Worm (Caenorhabditis elegans) whole organism, L1 larva: ENCODE data around the gene Y54G2A.11.
"Not testable (repeated sequence)": the region's sequence is repeated elsewhere in the genome, so short reads cannot be mapped to it uniquely, and the experiment has no call there.

Source experiments
- C16A3.4 ChIP-seq: fragments of 150-350 bp; optimal IDR thresholded peaks from 2 replicates; lab custom pipeline; 2014; ENCODE audit warnings: missing biosample characterization, missing genetic modification characterization
- F16B12.6 ChIP-seq: fragments of 150-350 bp; optimal IDR thresholded peaks from 2 replicates; lab custom pipeline; 2014; ENCODE audit warnings: missing biosample characterization, missing genetic modification characterization
- Y116A8C.19 ChIP-seq: sonication (generic microtip); optimal IDR thresholded peaks from 2 replicates; lab custom pipeline; 2016; ENCODE audit warnings: missing compliant biosample characterization, missing genetic modification characterization, borderline replicate concordance
- aha-1 ChIP-seq: fragments of 150-350 bp; optimal IDR thresholded peaks from 2 replicates; lab custom pipeline; 2014; ENCODE audit warnings: missing biosample characterization, missing genetic modification characterization
- aly-2 ChIP-seq: fragments of 150-350 bp; optimal IDR thresholded peaks from 2 replicates; lab custom pipeline; 2014; ENCODE audit warnings: missing biosample characterization, missing genetic modification characterization
- efl-1 ChIP-seq, 4 experiments: fragments of 150-350 bp; optimal IDR thresholded peaks in 3 of 4; peaks in 1 of 4; 1 replicate in 1 of 4; 2 replicates in 3 of 4; lab custom pipeline; 2014; ENCODE audit warnings: missing biosample characterization in 2 of 4, missing genetic modification characterization in 2 of 4, missing genetic modification reagents in 2 of 4
- elt-2 ChIP-seq: sonication (generic microtip); optimal IDR thresholded peaks from 2 replicates; lab custom pipeline; 2016; ENCODE audit warnings: missing genetic modification characterization, mild to moderate bottlenecking, inconsistent platforms, missing compliant biosample characterization, missing genetic modification reagents
- fkh-8 ChIP-seq: sonication (generic microtip); optimal IDR thresholded peaks from 2 replicates; lab custom pipeline; 2016; ENCODE audit warnings: mild to moderate bottlenecking, missing genetic modification characterization, missing compliant biosample characterization
- hlh-17 ChIP-seq: fragments of 200-800 bp; sonication (Bioruptor generic); optimal IDR thresholded peaks from 2 replicates; lab custom pipeline; 2018; ENCODE audit warnings: missing genetic modification characterization, mild to moderate bottlenecking, missing compliant biosample characterization, moderate library complexity, borderline replicate concordance
- hlh-4 ChIP-seq: sonication (generic microtip); optimal IDR thresholded peaks from 2 replicates; lab custom pipeline; 2016; ENCODE audit warnings: mild to moderate bottlenecking, missing genetic modification characterization, missing compliant biosample characterization
- hpl-2 ChIP-seq: fragments of 150-350 bp; optimal IDR thresholded peaks from 2 replicates; lab custom pipeline; 2014; ENCODE audit warnings: missing biosample characterization, missing genetic modification reagents, missing genetic modification characterization
- isw-1 ChIP-seq: fragments of 200-800 bp; sonication (Bioruptor generic); IDR thresholded peaks from 2 replicates; pipeline ENCODE4 v1.3.6; 2022; ENCODE audit warnings: missing genetic modification characterization, missing compliant biosample characterization
- jun-1 ChIP-seq: fragments of 150-350 bp; optimal IDR thresholded peaks from 2 replicates; lab custom pipeline; 2014; ENCODE audit warnings: missing biosample characterization, missing genetic modification reagents, missing genetic modification characterization
- lin-35 ChIP-seq, 2 experiments: fragments of 150-350 bp; optimal IDR thresholded peaks; 2 replicates each; lab custom pipeline; 2014; ENCODE audit warnings: missing biosample characterization in 2 of 2, missing genetic modification characterization in 2 of 2, missing genetic modification reagents in 2 of 2
- nhr-11 ChIP-seq: fragments of 150-350 bp; optimal IDR thresholded peaks from 2 replicates; lab custom pipeline; 2014; ENCODE audit warnings: missing biosample characterization, missing genetic modification characterization
- nhr-19 ChIP-seq: fragments of 200-800 bp; sonication (Bioruptor generic); conservative IDR thresholded peaks from 2 replicates; pipeline ENCODE4 v1.3.6; 2022; ENCODE audit warnings: missing genetic modification characterization, missing compliant biosample characterization
- nhr-237 ChIP-seq: fragments of 150-350 bp; optimal IDR thresholded peaks from 2 replicates; lab custom pipeline; 2014; ENCODE audit warnings: missing biosample characterization, missing genetic modification characterization
- nhr-47 ChIP-seq: sonication (generic microtip); optimal IDR thresholded peaks from 2 replicates; lab custom pipeline; 2016; ENCODE audit warnings: mild to moderate bottlenecking, missing genetic modification characterization, moderate library complexity, missing compliant biosample characterization
- nhr-71 ChIP-seq: sonication (generic microtip); optimal IDR thresholded peaks from 2 replicates; lab custom pipeline; 2016; ENCODE audit warnings: mild to moderate bottlenecking, missing genetic modification characterization, moderate library complexity, missing compliant biosample characterization
- nhr-84 ChIP-seq: sonication (generic microtip); optimal IDR thresholded peaks from 2 replicates; lab custom pipeline; 2017; ENCODE audit warnings: missing biosample characterization, missing genetic modification characterization
- pag-3 ChIP-seq: sonication (generic microtip); optimal IDR thresholded peaks from 2 replicates; lab custom pipeline; 2017; ENCODE audit warnings: missing genetic modification characterization, mild to moderate bottlenecking, missing compliant biosample characterization, antibody characterized with exemption, borderline replicate concordance; ENCODE audit not compliant: insufficient read depth
- pax-3 ChIP-seq: fragments of 200-800 bp; sonication (Bioruptor generic); optimal IDR thresholded peaks from 2 replicates; lab custom pipeline; 2018; ENCODE audit warnings: mild to moderate bottlenecking, missing genetic modification characterization, moderate library complexity, missing compliant biosample characterization
- rnt-1 ChIP-seq: sonication (generic microtip); optimal IDR thresholded peaks from 2 replicates; lab custom pipeline; 2016; ENCODE audit warnings: mild to moderate bottlenecking, missing genetic modification characterization, moderate library complexity, missing compliant biosample characterization
- snu-23 ChIP-seq: sonication (generic microtip); optimal IDR thresholded peaks from 2 replicates; lab custom pipeline; 2016; ENCODE audit warnings: missing genetic modification characterization, missing compliant biosample characterization
- sup-37 ChIP-seq: fragments of 200-800 bp; sonication (Bioruptor generic); optimal IDR thresholded peaks from 2 replicates; lab custom pipeline; 2018; ENCODE audit warnings: mild to moderate bottlenecking, missing genetic modification characterization, missing compliant biosample characterization
- swsn-7 ChIP-seq: sonication (generic microtip); optimal IDR thresholded peaks from 2 replicates; lab custom pipeline; 2016; ENCODE audit warnings: missing genetic modification characterization, missing compliant biosample characterization
- tlp-1 ChIP-seq: fragments of 150-350 bp; optimal IDR thresholded peaks from 2 replicates; lab custom pipeline; 2014; ENCODE audit warnings: missing biosample characterization, missing genetic modification characterization
- unc-130 ChIP-seq: fragments of 150-350 bp; optimal IDR thresholded peaks from 2 replicates; lab custom pipeline; 2017; ENCODE audit warnings: missing biosample characterization, missing genetic modification characterization, inconsistent platforms
- vab-15 ChIP-seq: sonication (generic microtip); optimal IDR thresholded peaks from 2 replicates; lab custom pipeline; 2017; ENCODE audit warnings: missing genotype, mild to moderate bottlenecking, missing genetic modification characterization, missing compliant biosample characterization
- xbp-1 ChIP-seq: sonication (generic microtip); optimal IDR thresholded peaks from 2 replicates; lab custom pipeline; 2016; ENCODE audit warnings: missing genetic modification characterization, missing compliant biosample characterization

The Y54G2A.11 gene

ce11 chrIV:2803652-2804051 is 32.1 kb upstream of the Y54G2A.11 start, which contains the start of gene Y54G2A.32:
TSS of gene Y54G2A.32 (plus strand) at chrIV:2803952.
- TF ChIP-seq vab-15 (tag; lab: Kevin White, UChicago), result no peak
- no peak for TF ChIP-seq xbp-1 (tag; lab: Kevin White, UChicago)
- no peak for TF ChIP-seq pax-3 (tag; lab: Kevin White, UChicago)
- TF ChIP-seq fkh-8, result no peak
- no peak for TF ChIP-seq nhr-84 (tag; lab: Kevin White, UChicago)
- TF ChIP-seq pag-3 (tag; lab: Kevin White, UChicago), result no peak
- TF ChIP-seq C16A3.4, result no peak
- TF ChIP-seq isw-1 (GFP tag; lab: Robert Waterston, UW), result no peak
- TF ChIP-seq elt-2, result no peak

DNA sequence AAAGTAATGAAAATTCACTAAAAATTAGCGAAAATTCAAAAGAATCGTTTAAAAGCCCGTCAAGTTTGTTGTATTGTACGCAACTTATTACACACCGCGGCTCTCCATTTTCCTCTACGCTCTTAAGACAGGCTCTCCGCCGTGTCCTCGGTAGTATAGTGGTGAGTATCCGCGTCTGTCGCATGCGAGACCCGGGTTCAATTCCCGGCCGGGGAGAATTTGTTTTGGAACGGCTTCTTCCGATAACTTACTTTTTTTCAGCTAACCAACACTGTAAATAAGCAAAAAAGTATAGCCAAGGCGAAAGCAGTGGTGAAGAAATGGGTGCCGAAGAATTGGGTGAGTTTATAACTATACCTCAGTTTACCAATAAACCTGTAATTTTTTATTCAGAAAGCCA is 30.6 kb upstream of the Y54G2A.11 start:
- no peak for TF ChIP-seq efl-1 (optimal IDR thresholded peaks at IDR 0.05; lab: Kevin White, UChicago)
- TF ChIP-seq efl-1 (GFP tag; optimal IDR thresholded peaks at IDR 0.05 in 1 of 2; lab: Kevin White, UChicago), result peak in 1 of 2 experiments; percentile 85
- TF ChIP-seq hlh-4 (tag; lab: Kevin White, UChicago), result no peak
- TF ChIP-seq nhr-237 (tag; lab: Kevin White, UChicago), result no peak
- no peak for TF ChIP-seq jun-1 (tag; lab: Kevin White, UChicago)

- not testable (repeated sequence) for TF ChIP-seq swsn-7, Y116A8C.19, jun-1 (tag; lab: Kevin White, UChicago)
These were observed 30.0 kb upstream of the Y54G2A.11 start, which contains the start of gene Y54G2A.44 for ce11 chrIV:2801558-2801957. TSS of gene Y54G2A.44 (plus strand) at chrIV:2801858.

- TF ChIP-seq tlp-1 (no peak), hpl-2 (GFP tag; lab: Kevin White, UChicago) (peak; percentile 4), nhr-47 (tag; lab: Kevin White, UChicago) (no peak), nhr-71 (tag; lab: Kevin White, UChicago) (peak; percentile 6), efl-1 (optimal IDR thresholded peaks at IDR 0.05; lab: Kevin White, UChicago) (peak in 1 of 2 experiments; percentile 48), efl-1 (GFP tag; optimal IDR thresholded peaks at IDR 0.05 in 1 of 2; lab: Kevin White, UChicago) (peak in 1 of 2 experiments; percentile 3), rnt-1 (tag; lab: Kevin White, UChicago) (peak; percentile 9), lin-35 (GFP tag; optimal IDR thresholded peaks at IDR 0.05; lab: Kevin White, UChicago) (no peak)
These were observed 29.4 kb upstream of the Y54G2A.11 start for ce11 chrIV:2801004-2801403.

ce11 chrIV:2799890-2800289 is 28.3 kb upstream of the Y54G2A.11 start:
- no peak for TF ChIP-seq sup-37 (GFP tag; lab: Kevin White, UChicago)
- TF ChIP-seq pag-3 (tag; lab: Kevin White, UChicago), result no peak
- TF ChIP-seq unc-130 (tag; lab: Kevin White, UChicago), result no peak
- TF ChIP-seq nhr-19 (GFP tag; lab: Robert Waterston, UW), result no peak
- TF ChIP-seq nhr-11 (tag; lab: Kevin White, UChicago), result no peak
- no peak for TF ChIP-seq aha-1
- TF ChIP-seq hlh-17, result no peak
- TF ChIP-seq efl-1 (optimal IDR thresholded peaks at IDR 0.05; lab: Kevin White, UChicago), result no peak
- TF ChIP-seq efl-1 (GFP tag; optimal IDR thresholded peaks at IDR 0.05 in 1 of 2; lab: Kevin White, UChicago), result peak in 1 of 2 experiments; percentile 41
- TF ChIP-seq nhr-71 (tag; lab: Kevin White, UChicago), result no peak
- TF ChIP-seq, all 84 proteins: peak for 1

DNA sequence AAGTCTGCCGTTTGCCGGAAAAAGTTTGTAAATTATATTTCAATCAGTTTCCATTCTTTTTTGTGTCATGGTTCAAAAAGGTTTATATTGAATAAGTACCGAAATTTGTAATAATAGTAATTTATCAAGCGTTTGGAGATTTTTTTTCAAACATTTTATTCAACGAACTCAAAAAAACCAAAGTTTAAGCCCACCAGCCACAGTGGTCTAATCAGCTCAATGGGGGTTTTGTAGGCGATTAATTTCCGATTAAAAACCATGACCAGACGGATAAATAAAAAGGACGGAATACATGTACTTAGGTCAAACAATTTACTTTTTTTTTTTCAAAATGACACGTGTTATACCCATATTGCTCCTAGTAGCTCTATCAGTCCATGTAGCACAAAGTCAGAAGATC is 27.8 kb upstream of the Y54G2A.11 start, which contains the start of gene Y54G2A.10:
Gene Y54G2A.10 (plus strand): TSS at position 301 of the 400 bp plus-strand sequence.
- TF ChIP-seq F16B12.6 (no peak), aly-2 (tag; lab: Kevin White, UChicago) (no peak), fkh-8 (no peak), snu-23 (GFP tag; lab: Kevin White, UChicago) (peak; percentile 4)
- TF ChIP-seq, all 84 proteins: peak for 1
